Fruit fly (Drosophila melanogaster) whole organism, pupa: ENCODE data around the gene CG16965.

Experiments
- CG13204 ChIP-seq: fragments of 200-800 bp; sonication (Bioruptor generic); optimal IDR thresholded peaks from 2 replicates; lab custom pipeline; 2018; ENCODE audit warnings: missing biosample characterization, mild to moderate bottlenecking, missing genetic modification characterization, moderate library complexity
- CG14655 ChIP-seq: fragments of 200-800 bp; sonication (Bioruptor generic); optimal IDR thresholded peaks from 3 replicates; lab custom pipeline; 2017; ENCODE audit warnings: mild to moderate bottlenecking, missing biosample characterization, missing genetic modification reagents, missing genetic modification characterization
- CG34367 ChIP-seq: fragments of 200-800 bp; sonication (Bioruptor generic); optimal IDR thresholded peaks from 2 replicates; lab custom pipeline; 2018; ENCODE audit warnings: missing biosample characterization, mild to moderate bottlenecking, missing genetic modification characterization
- CG9948 ChIP-seq: fragments of 200-800 bp; sonication (Bioruptor generic); optimal IDR thresholded peaks from 2 replicates; lab custom pipeline; 2018; ENCODE audit warnings: missing biosample characterization, mild to moderate bottlenecking, missing genetic modification characterization, moderate library complexity
- EcR ChIP-seq: fragments of 200-800 bp; sonication (Bioruptor generic); optimal IDR thresholded peaks from 3 replicates; lab custom pipeline; 2019; ENCODE audit warnings: missing biosample characterization, missing genetic modification characterization, mild to moderate bottlenecking, moderate library complexity, missing genetic modification reagents
- Pif1B ChIP-seq: fragments of 200-800 bp; sonication (Bioruptor generic); optimal IDR thresholded peaks from 3 replicates; lab custom pipeline; 2016; ENCODE audit warnings: missing biosample characterization, missing genetic modification characterization
- Snoo ChIP-seq: fragments of 200-800 bp; sonication (Bioruptor generic); optimal IDR thresholded peaks from 3 replicates; lab custom pipeline; 2017; ENCODE audit warnings: missing biosample characterization, mild to moderate bottlenecking, missing genetic modification characterization, inconsistent platforms
- rn ChIP-seq: fragments of 200-800 bp; sonication (Bioruptor generic); IDR thresholded peaks from 2 replicates; pipeline ENCODE4 v1.3.6; 2022; ENCODE audit warnings: missing biosample characterization, missing genetic modification characterization

DNA sequence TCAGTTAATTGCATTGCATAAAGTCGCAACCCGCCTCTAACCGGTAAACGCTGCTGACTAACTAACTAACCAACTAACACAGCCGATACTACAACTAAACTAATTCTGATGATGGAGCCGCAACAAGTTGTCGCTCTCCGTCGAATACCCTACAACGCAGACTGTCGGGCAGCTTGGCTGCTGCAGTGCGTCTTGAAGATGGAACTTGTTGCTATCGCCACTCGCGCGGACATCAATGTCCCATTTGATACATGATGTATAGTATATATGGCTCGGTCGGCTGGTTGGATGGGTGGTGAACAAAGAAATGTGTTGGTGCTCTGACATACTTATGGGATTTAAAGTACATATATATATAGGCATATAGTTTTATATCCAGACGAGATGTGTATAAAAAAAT, 44.1 kb downstream of the CG16965 start:
- TF ChIP-seq Snoo (tag; lab: Kevin White, UChicago) = no peak
- TF ChIP-seq EcR = peak; percentile 66
- TF ChIP-seq CG9948 (tag; lab: Kevin White, UChicago) = no peak
- TF ChIP-seq CG14655 (GFP tag; lab: Kevin White, UChicago) = no peak
- peak; percentile 24 for TF ChIP-seq CG13204 (GFP tag; lab: Kevin White, UChicago)
- no peak for TF ChIP-seq Pif1B (GFP tag; lab: Kevin White, UChicago)
- TF ChIP-seq CG34367 (tag; lab: Kevin White, UChicago) = no peak
- TF ChIP-seq rn (GFP tag; lab: Robert Waterston, UW) = no peak
